Fruit fly (Drosophila melanogaster) whole organism, embryonic: ENCODE results near the gene hry.

ENCODE experiments used
- Ada2b ChIP-seq: fragments of 200-800 bp; sonication (Bioruptor generic); IDR thresholded peaks from 2 replicates; pipeline ENCODE4 v1.3.6; 2022; ENCODE audit warnings: missing biosample characterization, missing genetic modification characterization
- B-H1 ChIP-seq: fragments of 200-800 bp; sonication (Bioruptor generic); IDR thresholded peaks from 3 replicates; pipeline ENCODE4 v1.3.6; 2022; ENCODE audit warnings: missing biosample characterization, missing genetic modification characterization
- CG10321 ChIP-seq: fragments of 200-800 bp; sonication (Bioruptor generic); IDR thresholded peaks from 2 replicates; pipeline ENCODE4 v1.3.6; 2022; ENCODE audit warnings: missing biosample characterization, missing genetic modification characterization
- CG10366 ChIP-seq: fragments of 200-800 bp; sonication (Bioruptor generic); IDR thresholded peaks from 2 replicates; pipeline ENCODE4 v1.3.6; 2022; ENCODE audit warnings: missing biosample characterization, missing genetic modification characterization
- CG12769 ChIP-seq: fragments of 200-800 bp; sonication (Bioruptor generic); optimal IDR thresholded peaks from 2 replicates; lab custom pipeline; 2019; ENCODE audit warnings: missing biosample characterization, mild to moderate bottlenecking, missing genetic modification characterization, moderate library complexity
- CG17361 ChIP-seq: fragments of 200-800 bp; sonication (Bioruptor generic); IDR thresholded peaks from 3 replicates; pipeline ENCODE4 v1.3.6; 2022; ENCODE audit warnings: missing biosample characterization, missing genetic modification characterization
- CG18619 ChIP-seq: fragments of 200-800 bp; sonication (Bioruptor generic); optimal IDR thresholded peaks from 3 replicates; lab custom pipeline; 2017; ENCODE audit warnings: missing biosample characterization, mild to moderate bottlenecking, missing genetic modification characterization
- CG2712 ChIP-seq: fragments of 200-800 bp; optimal IDR thresholded peaks from 3 replicates; lab custom pipeline; 2019; ENCODE audit warnings: missing biosample characterization, mild to moderate bottlenecking, missing genetic modification characterization, moderate library complexity
- CG32767 ChIP-seq: fragments of 200-800 bp; sonication (Bioruptor generic); IDR thresholded peaks from 2 replicates; pipeline ENCODE4 v1.3.6; 2022; ENCODE audit warnings: missing biosample characterization, missing genetic modification characterization
- CG43689 ChIP-seq: fragments of 200-800 bp; sonication (Bioruptor generic); IDR thresholded peaks from 2 replicates; pipeline ENCODE4 v1.3.6; 2022; ENCODE audit warnings: missing biosample characterization, missing genetic modification characterization
- CG4854 ChIP-seq: fragments of 200-800 bp; sonication (Bioruptor generic); optimal IDR thresholded peaks from 2 replicates; lab custom pipeline; 2016; ENCODE audit warnings: missing biosample characterization, missing genetic modification characterization, inconsistent platforms
- CG6175 ChIP-seq: fragments of 200-800 bp; sonication (Bioruptor generic); IDR thresholded peaks from 3 replicates; pipeline ENCODE4 v1.3.6; 2022; ENCODE audit warnings: missing biosample characterization, missing genetic modification characterization
- CG7786 ChIP-seq: fragments of 200-800 bp; sonication (Bioruptor generic); optimal IDR thresholded peaks from 2 replicates; lab custom pipeline; 2016; ENCODE audit warnings: missing biosample characterization, missing genetic modification characterization
- CG7928 ChIP-seq: fragments of 200-800 bp; sonication (Bioruptor generic); optimal IDR thresholded peaks from 2 replicates; lab custom pipeline; 2017; ENCODE audit warnings: missing biosample characterization, mild to moderate bottlenecking, missing genetic modification characterization
- CG8290 ChIP-seq, 3 experiments: fragments of 200-800 bp; sonication (Bioruptor generic); optimal IDR thresholded peaks; 2 replicates each; lab custom pipeline; 2016 to 2019; ENCODE audit warnings: missing biosample characterization in 3 of 3, missing genetic modification characterization in 3 of 3, mild to moderate bottlenecking in 2 of 3, moderate library complexity in 1 of 3
- CG9215 ChIP-seq: fragments of 200-800 bp; sonication (Bioruptor generic); IDR thresholded peaks from 2 replicates; pipeline ENCODE4 v1.3.6; 2022; ENCODE audit warnings: missing biosample characterization, missing genetic modification characterization
- ERR ChIP-seq: fragments of 200-800 bp; sonication (Bioruptor generic); optimal IDR thresholded peaks from 2 replicates; lab custom pipeline; 2016; ENCODE audit warnings: missing biosample characterization, missing genetic modification characterization
- Eip74EF ChIP-seq, 2 experiments: fragments of 200-800 bp in 1 of 2; fragments of >200 bp in 1 of 2; sonication (Bioruptor generic) in 1 of 2; optimal IDR thresholded peaks; 2 replicates each; lab custom pipeline; 2017 to 2019; ENCODE audit warnings: missing biosample characterization in 2 of 2, missing genetic modification characterization in 2 of 2, mild to moderate bottlenecking in 1 of 2, moderate library complexity in 1 of 2
- GATAe ChIP-seq: fragments of 200-800 bp; sonication (Bioruptor generic); conservative IDR thresholded peaks from 2 replicates; pipeline ENCODE4 v1.3.6; 2022; ENCODE audit warnings: missing biosample characterization, missing genetic modification characterization
- HLH54F ChIP-seq: fragments of 200-800 bp; sonication (Bioruptor generic); optimal IDR thresholded peaks from 3 replicates; lab custom pipeline; 2016; ENCODE audit warnings: missing biosample characterization, missing genetic modification characterization
- Hand ChIP-seq: fragments of 200-800 bp; sonication (Bioruptor generic); optimal IDR thresholded peaks from 2 replicates; lab custom pipeline; 2017; ENCODE audit warnings: mild to moderate bottlenecking, missing biosample characterization, missing genetic modification reagents, missing genetic modification characterization
- Hey ChIP-seq: fragments of 200-800 bp; sonication (Bioruptor generic); optimal IDR thresholded peaks from 3 replicates; lab custom pipeline; 2018; ENCODE audit warnings: missing biosample characterization, mild to moderate bottlenecking, missing genetic modification characterization
- Hr3 ChIP-seq: fragments of 200-800 bp; sonication (Bioruptor generic); optimal IDR thresholded peaks from 3 replicates; lab custom pipeline; 2016; ENCODE audit warnings: missing biosample characterization, missing genetic modification characterization
- MESR4 ChIP-seq: fragments of 200-800 bp; sonication (Bioruptor generic); optimal IDR thresholded peaks from 2 replicates; lab custom pipeline; 2018; ENCODE audit warnings: missing biosample characterization, mild to moderate bottlenecking, missing genetic modification characterization, moderate library complexity
- MTF-1 ChIP-seq: fragments of 200-800 bp; sonication (Bioruptor generic); optimal IDR thresholded peaks from 2 replicates; lab custom pipeline; 2018; ENCODE audit warnings: missing biosample characterization, mild to moderate bottlenecking, missing genetic modification characterization, borderline replicate concordance
- Med ChIP-seq: fragments of 200-800 bp; sonication (Bioruptor generic); peaks from one replicate; lab custom pipeline; 2016; ENCODE audit warnings: missing biosample characterization, missing genetic modification characterization, mild to moderate bottlenecking, inconsistent platforms, moderate library complexity
- Opbp ChIP-seq: fragments of 200-800 bp; sonication (Bioruptor generic); IDR thresholded peaks from 3 replicates; pipeline ENCODE4 v1.3.6; 2022; ENCODE audit warnings: missing biosample characterization, missing genetic modification characterization; ENCODE audit not compliant: partially characterized antibody
- Six4 ChIP-seq: fragments of 200-800 bp; sonication (Bioruptor generic); optimal IDR thresholded peaks from 2 replicates; lab custom pipeline; 2016; ENCODE audit warnings: missing biosample characterization, missing genetic modification characterization
- Stat92E ChIP-seq, 3 experiments: fragments of >200 bp in 2 of 3; fragments of 200-800 bp in 1 of 3; sonication (Bioruptor generic) in 1 of 3; optimal IDR thresholded peaks; 2 replicates each; lab custom pipeline; 2017 to 2019; ENCODE audit warnings: missing biosample characterization in 3 of 3, missing genetic modification characterization in 3 of 3, mild to moderate bottlenecking in 1 of 3, moderate library complexity in 1 of 3
- ato ChIP-seq: fragments of 200-800 bp; sonication (Bioruptor generic); IDR thresholded peaks from 2 replicates; pipeline ENCODE4 v1.3.6; 2022; ENCODE audit warnings: missing biosample characterization, missing genetic modification characterization; ENCODE audit not compliant: partially characterized antibody
- corto ChIP-seq: fragments of 200-800 bp; sonication (Bioruptor generic); optimal IDR thresholded peaks from 2 replicates; lab custom pipeline; 2016; ENCODE audit warnings: missing biosample characterization, mild to moderate bottlenecking, missing genetic modification characterization, moderate library complexity
- ftz-f1 ChIP-seq: fragments of 200-800 bp; sonication (Bioruptor generic); optimal IDR thresholded peaks from 2 replicates; lab custom pipeline; 2016; ENCODE audit warnings: missing biosample characterization, missing genetic modification characterization
- gcm2 ChIP-seq: fragments of 200-800 bp; sonication (Bioruptor generic); optimal IDR thresholded peaks from 2 replicates; lab custom pipeline; 2016; ENCODE audit warnings: missing biosample characterization, missing genetic modification characterization
- hkb ChIP-seq, 2 experiments: fragments of 200-800 bp in 1 of 2; fragments of >200 bp in 1 of 2; sonication (Bioruptor generic) in 1 of 2; IDR thresholded peaks in 1 of 2; optimal IDR thresholded peaks in 1 of 2; 2 replicates each; pipeline versions ENCODE4 v1.3.6 to Lab custom; 2017 to 2022; ENCODE audit warnings: missing biosample characterization in 1 of 2, missing genetic modification characterization in 1 of 2
- p53 ChIP-seq: fragments of 200-800 bp; sonication (Bioruptor generic); optimal IDR thresholded peaks from 2 replicates; lab custom pipeline; 2016; ENCODE audit warnings: missing biosample characterization, missing genetic modification characterization
- peb ChIP-seq: fragments of 200-800 bp; sonication (Bioruptor generic); IDR thresholded peaks from 2 replicates; pipeline ENCODE4 v1.3.6; 2022; ENCODE audit warnings: missing biosample characterization, missing genetic modification characterization
- pita ChIP-seq: fragments of 200-800 bp; sonication (Bioruptor generic); optimal IDR thresholded peaks from 2 replicates; lab custom pipeline; 2017; ENCODE audit warnings: missing biosample characterization, mild to moderate bottlenecking, missing genetic modification characterization
- sc ChIP-seq, 3 experiments: fragments of >200 bp in 2 of 3; fragments of 200-800 bp in 1 of 3; sonication (Bioruptor generic) in 1 of 3; optimal IDR thresholded peaks; 2 replicates in 2 of 3; 3 replicates in 1 of 3; lab custom pipeline; 2017; ENCODE audit warnings: mild to moderate bottlenecking in 1 of 3, missing biosample characterization in 1 of 3, missing genetic modification characterization in 1 of 3, missing genetic modification reagents in 1 of 3
- schlank ChIP-seq: fragments of 200-800 bp; sonication (Bioruptor generic); optimal IDR thresholded peaks from 2 replicates; lab custom pipeline; 2018; ENCODE audit warnings: missing biosample characterization, mild to moderate bottlenecking, missing genetic modification characterization
- shn ChIP-seq: fragments of 200-800 bp; sonication (Bioruptor generic); optimal IDR thresholded peaks from 3 replicates; lab custom pipeline; 2016; ENCODE audit warnings: missing biosample characterization, missing genetic modification characterization
- slp2 ChIP-seq: fragments of 200-800 bp; sonication (Bioruptor generic); optimal IDR thresholded peaks from 2 replicates; lab custom pipeline; 2016; ENCODE audit warnings: missing biosample characterization, missing genetic modification characterization
- sug ChIP-seq: fragments of 200-800 bp; optimal IDR thresholded peaks from 2 replicates; lab custom pipeline; 2019; ENCODE audit warnings: missing biosample characterization, mild to moderate bottlenecking, missing genetic modification characterization, moderate library complexity
- tgo ChIP-seq: fragments of 200-800 bp; sonication (Bioruptor generic); IDR thresholded peaks from 3 replicates; pipeline ENCODE4 v1.3.6; 2022; ENCODE audit warnings: missing biosample characterization, missing genetic modification characterization
- tll ChIP-seq, 2 experiments: fragments of 200-800 bp in 1 of 2; fragments of >200 bp in 1 of 2; sonication (Bioruptor generic) in 1 of 2; optimal IDR thresholded peaks; 2 replicates each; lab custom pipeline; 2017 to 2019; ENCODE audit warnings: missing biosample characterization in 2 of 2, missing genetic modification characterization in 2 of 2, mild to moderate bottlenecking in 1 of 2, moderate library complexity in 1 of 2
- vfl ChIP-seq: fragments of 200-800 bp; sonication (Bioruptor generic); optimal IDR thresholded peaks from 2 replicates; lab custom pipeline; 2016; ENCODE audit warnings: missing biosample characterization, missing genetic modification characterization
- vnd ChIP-seq: fragments of 200-800 bp; sonication (Bioruptor generic); IDR thresholded peaks from 3 replicates; pipeline ENCODE4 v1.3.6; 2022; ENCODE audit warnings: missing biosample characterization, missing genetic modification characterization; ENCODE audit not compliant: partially characterized antibody
- wdn ChIP-seq: fragments of 200-800 bp; sonication (Bioruptor generic); IDR thresholded peaks from 2 replicates; pipeline ENCODE4 v1.3.6; 2022; ENCODE audit warnings: missing biosample characterization, missing genetic modification characterization
- zfh2 ChIP-seq: fragments of 200-800 bp; sonication (Bioruptor generic); optimal IDR thresholded peaks from 2 replicates; lab custom pipeline; 2016; ENCODE audit warnings: missing biosample characterization, missing genetic modification characterization

Gene hry

dm6 chr3L:8675029-8675544 is 472 bp upstream of the hry start (continued):
- no peak for TF ChIP-seq CG8290 (GFP tag; optimal IDR thresholded peaks at IDR 0.05; lab: Kevin White, UChicago)
- TF ChIP-seq CG8290 (tag; optimal IDR thresholded peaks at IDR 0.05; lab: Kevin White, UChicago) = peak in 1 of 2 experiments; percentile 20
- no peak for TF ChIP-seq zfh2 (GFP tag; lab: Kevin White, UChicago)
- TF ChIP-seq corto (GFP tag; lab: Kevin White, UChicago) = no peak
- TF ChIP-seq tgo (GFP tag; lab: Robert Waterston, UW) = 0 out of 3 replicates have a peak, but pooled peaks have one; percentile 14
- no peak for TF ChIP-seq Six4 (GFP tag; lab: Kevin White, UChicago)
- TF ChIP-seq CG43689 (GFP tag; lab: Robert Waterston, UW) = 0 out of 2 replicates have a peak, but pooled peaks have one; percentile 11
- no peak for TF ChIP-seq pita (GFP tag; lab: Kevin White, UChicago)
- TF ChIP-seq tll (GFP tag; optimal IDR thresholded peaks at IDR 0.05; lab: Kevin White, UChicago) = no peak
- TF ChIP-seq MESR4 (GFP tag; lab: Kevin White, UChicago) = no peak
- TF ChIP-seq schlank (tag; lab: Kevin White, UChicago) = peak; percentile 7
- no peak for TF ChIP-seq CG17361 (GFP tag; lab: Robert Waterston, UW)
- peak; percentile 99 for TF ChIP-seq CG12769 (tag; lab: Kevin White, UChicago)
- TF ChIP-seq MTF-1 (GFP tag; lab: Kevin White, UChicago) = no peak
- no peak for TF ChIP-seq vnd
- TF ChIP-seq Ada2b (GFP tag; lab: Robert Waterston, UW) = no peak
- TF ChIP-seq slp2 (GFP tag; lab: Kevin White, UChicago) = no peak
- peak; percentile 6 for TF ChIP-seq p53 (GFP tag; lab: Kevin White, UChicago)
- TF ChIP-seq Hand (GFP tag; lab: Kevin White, UChicago) = peak; percentile 26
- no peak for TF ChIP-seq CG18619 (GFP tag; lab: Kevin White, UChicago)
- no peak for TF ChIP-seq sug (tag; lab: Kevin White, UChicago)
- TF ChIP-seq ftz-f1 (GFP tag; lab: Kevin White, UChicago) = peak; percentile 68
- TF ChIP-seq CG10366 (GFP tag; lab: Robert Waterston, UW) = 0 out of 2 replicates have a peak, but pooled peaks have one; percentile 12
- TF ChIP-seq Hey (tag; lab: Kevin White, UChicago) = no peak
- TF ChIP-seq CG4854 (GFP tag; lab: Kevin White, UChicago) = no peak
- 0 out of 2 replicates have a peak, but pooled peaks have one; percentile 10 for TF ChIP-seq CG10321
- no peak for TF ChIP-seq HLH54F (GFP tag; lab: Kevin White, UChicago)
- peak; percentile 12 for TF ChIP-seq shn
- TF ChIP-seq CG7928 (GFP tag; lab: Kevin White, UChicago) = no peak
- peak; percentile 83 for TF ChIP-seq Med (GFP tag; lab: Kevin White, UChicago)
- no peak for TF ChIP-seq vfl (GFP tag; lab: Kevin White, UChicago)
- TF ChIP-seq CG7786 (GFP tag; lab: Kevin White, UChicago) = peak; percentile 5
- TF ChIP-seq Hr3 (GFP tag; lab: Kevin White, UChicago) = no peak
- peak in 1 of 3 experiments; percentile 26 for TF ChIP-seq Stat92E (GFP tag; optimal IDR thresholded peaks at IDR 0.05; lab: Kevin White, UChicago)
- no peak for TF ChIP-seq CG2712 (tag; lab: Kevin White, UChicago)
- no peak for TF ChIP-seq hkb (optimal IDR thresholded peaks at IDR 0.05; lab: Kevin White, UChicago)
- TF ChIP-seq hkb (GFP tag; IDR thresholded peaks at IDR 0.05; lab: Robert Waterston, UW) = no peak
- TF ChIP-seq CG9215 (GFP tag; lab: Robert Waterston, UW) = 0 out of 2 replicates have a peak, but pooled peaks have one; percentile 29
- peak; percentile 21 for TF ChIP-seq ERR (GFP tag; lab: Kevin White, UChicago)
- no peak for TF ChIP-seq gcm2 (GFP tag; lab: Kevin White, UChicago)
- no peak for TF ChIP-seq peb (GFP tag; lab: Robert Waterston, UW)
- TF ChIP-seq wdn = no peak
- peak; percentile 36; the same call in 1 of the 3 replicates for TF ChIP-seq CG6175 (GFP tag; lab: Robert Waterston, UW)
- 0 out of 2 replicates have a peak, but pooled peaks have one; percentile 8 for TF ChIP-seq CG32767
- peak in 1 of 2 experiments; percentile 19 for TF ChIP-seq Eip74EF (GFP tag; optimal IDR thresholded peaks at IDR 0.05; lab: Kevin White, UChicago)
- no peak for TF ChIP-seq sc (optimal IDR thresholded peaks at IDR 0.05; lab: Kevin White, UChicago)
- no peak for TF ChIP-seq sc (GFP tag; optimal IDR thresholded peaks at IDR 0.05; lab: Kevin White, UChicago)
- no peak for TF ChIP-seq GATAe (GFP tag; lab: Robert Waterston, UW)
- TF ChIP-seq B-H1 (GFP tag; lab: Robert Waterston, UW) = no peak
- TF ChIP-seq Opbp (GFP tag; lab: Robert Waterston, UW) = 0 out of 3 replicates have a peak, but pooled peaks have one; percentile 7
- no peak for TF ChIP-seq ato (GFP tag; lab: Robert Waterston, UW)
